Worm (Caenorhabditis elegans) whole organism, L1 larva: ENCODE data around the gene srh-212.

Experiments
- aly-2 ChIP-seq: fragments of 150-350 bp; optimal IDR thresholded peaks from 2 replicates; lab custom pipeline; 2014; ENCODE audit warnings: missing biosample characterization, missing genetic modification characterization
- ama-1 ChIP-seq: fragments of 150-350 bp; optimal IDR thresholded peaks from 2 replicates; lab custom pipeline; 2014
- egl-27 ChIP-seq, 2 experiments: fragments of 150-350 bp in 1 of 2; sonication (generic microtip); optimal IDR thresholded peaks; 3 replicates each; lab custom pipeline; 2017 to 2018; ENCODE audit warnings: missing biosample characterization in 2 of 2, missing genetic modification characterization in 2 of 2, missing genetic modification reagents in 2 of 2
- mdl-1 ChIP-seq, 2 experiments: fragments of 150-350 bp; optimal IDR thresholded peaks; 2 replicates each; lab custom pipeline; 2014 to 2017; ENCODE audit warnings: missing biosample characterization in 2 of 2, missing genetic modification characterization in 2 of 2, inconsistent platforms in 1 of 2
- mef-2 ChIP-seq: fragments of 150-350 bp; optimal IDR thresholded peaks from 2 replicates; lab custom pipeline; 2014; ENCODE audit warnings: missing biosample characterization, missing genetic modification characterization
- nhr-11 ChIP-seq: fragments of 150-350 bp; optimal IDR thresholded peaks from 2 replicates; lab custom pipeline; 2014; ENCODE audit warnings: missing biosample characterization, missing genetic modification characterization
- nhr-237 ChIP-seq: fragments of 150-350 bp; optimal IDR thresholded peaks from 2 replicates; lab custom pipeline; 2014; ENCODE audit warnings: missing biosample characterization, missing genetic modification characterization
- nhr-76 ChIP-seq: sonication (generic microtip); optimal IDR thresholded peaks from 2 replicates; lab custom pipeline; 2017; ENCODE audit warnings: missing biosample characterization, missing genetic modification characterization
- pax-3 ChIP-seq: fragments of 200-800 bp; sonication (Bioruptor generic); optimal IDR thresholded peaks from 2 replicates; lab custom pipeline; 2018; ENCODE audit warnings: mild to moderate bottlenecking, missing genetic modification characterization, moderate library complexity, missing compliant biosample characterization
- pqm-1 ChIP-seq: sonication (generic microtip); optimal IDR thresholded peaks from 3 replicates; lab custom pipeline; 2017; ENCODE audit warnings: missing biosample characterization, missing genetic modification characterization
- swsn-7 ChIP-seq: sonication (generic microtip); optimal IDR thresholded peaks from 2 replicates; lab custom pipeline; 2016; ENCODE audit warnings: missing genetic modification characterization, missing compliant biosample characterization
- unc-130 ChIP-seq: fragments of 150-350 bp; optimal IDR thresholded peaks from 2 replicates; lab custom pipeline; 2017; ENCODE audit warnings: missing biosample characterization, missing genetic modification characterization, inconsistent platforms
- vab-15 ChIP-seq: sonication (generic microtip); optimal IDR thresholded peaks from 2 replicates; lab custom pipeline; 2017; ENCODE audit warnings: missing genotype, mild to moderate bottlenecking, missing genetic modification characterization, missing compliant biosample characterization
- ztf-11 ChIP-seq, 2 experiments: sonication (generic microtip); optimal IDR thresholded peaks; 2 replicates each; lab custom pipeline; 2016 to 2017; ENCODE audit warnings: missing genetic modification characterization in 2 of 2, missing biosample characterization in 1 of 2, missing compliant biosample characterization in 1 of 2

- TF ChIP-seq unc-130 (tag; lab: Kevin White, UChicago): no peak
- TF ChIP-seq mef-2 (tag; lab: Kevin White, UChicago): no peak
- TF ChIP-seq nhr-11 (tag; lab: Kevin White, UChicago): no peak
- TF ChIP-seq pax-3: no peak
- TF ChIP-seq vab-15 (tag; lab: Kevin White, UChicago): no peak
- no peak for TF ChIP-seq ama-1 (lab: Kevin White, UChicago)
- no peak for TF ChIP-seq egl-27 (tag; optimal IDR thresholded peaks at IDR 0.05; lab: Kevin White, UChicago)
- TF ChIP-seq mdl-1 (tag; optimal IDR thresholded peaks at IDR 0.05; lab: Kevin White, UChicago): no peak
- TF ChIP-seq swsn-7 (tag; lab: Kevin White, UChicago): no peak
- TF ChIP-seq pqm-1 (tag; lab: Kevin White, UChicago): no peak
- TF ChIP-seq aly-2: no peak
- no peak for TF ChIP-seq ztf-11 (tag; optimal IDR thresholded peaks at IDR 0.05; lab: Kevin White, UChicago)
- TF ChIP-seq nhr-76 (tag; lab: Kevin White, UChicago): no peak
- no peak for TF ChIP-seq nhr-237
Observed at ce11 chrV:3605325-3605724, 8.4 kb upstream of the srh-212 start, which contains the start of gene T22F3.8.
